Fruit fly (Drosophila melanogaster) whole organism, embryonic: ENCODE measurements around the gene CG12420.

Experiments
- Abd-B ChIP-seq: fragments of 200-800 bp; sonication (Bioruptor generic); optimal IDR thresholded peaks from 2 replicates; lab custom pipeline; 2018; ENCODE audit warnings: missing biosample characterization, mild to moderate bottlenecking, missing genetic modification characterization, moderate library complexity
- Atf3 ChIP-seq: fragments of 200-800 bp; sonication (Bioruptor generic); optimal IDR thresholded peaks from 3 replicates; lab custom pipeline; 2016; ENCODE audit warnings: missing biosample characterization, missing genetic modification characterization
- Awh ChIP-seq: fragments of 200-800 bp; sonication (Bioruptor generic); IDR thresholded peaks from 2 replicates; pipeline ENCODE4, ENCODE4 v1.3.6; 2022; ENCODE audit warnings: missing biosample characterization, missing genetic modification characterization
- CG1024 ChIP-seq: fragments of 200-800 bp; sonication (Bioruptor generic); IDR thresholded peaks from 2 replicates; pipeline ENCODE4 v1.3.6; 2022; ENCODE audit warnings: missing biosample characterization, missing genetic modification characterization
- CG12299 ChIP-seq: fragments of 200-800 bp; sonication (Bioruptor generic); optimal IDR thresholded peaks from 2 replicates; lab custom pipeline; 2018; ENCODE audit warnings: missing biosample characterization, mild to moderate bottlenecking, missing genetic modification characterization
- CG13624 ChIP-seq: fragments of 200-800 bp; sonication (Bioruptor generic); optimal IDR thresholded peaks from 2 replicates; lab custom pipeline; 2016; ENCODE audit warnings: missing biosample characterization, missing genetic modification characterization
- CG14050 ChIP-seq: fragments of 200-800 bp; sonication (Bioruptor generic); IDR thresholded peaks from 3 replicates; pipeline ENCODE4 v1.3.6; 2022; ENCODE audit warnings: missing biosample characterization, missing genetic modification characterization
- CG14667 ChIP-seq: fragments of 200-800 bp; sonication (Bioruptor generic); IDR thresholded peaks from 2 replicates; pipeline ENCODE4 v1.3.6; 2022; ENCODE audit warnings: missing biosample characterization, missing genetic modification characterization
- CG14710 ChIP-seq: fragments of 200-800 bp; sonication (Bioruptor generic); optimal IDR thresholded peaks from 3 replicates; lab custom pipeline; 2019; ENCODE audit warnings: missing biosample characterization, mild to moderate bottlenecking, missing genetic modification characterization, moderate library complexity
- CG14965 ChIP-seq: fragments of 200-800 bp; sonication (Bioruptor generic); optimal IDR thresholded peaks from 2 replicates; lab custom pipeline; 2016; ENCODE audit warnings: missing biosample characterization, missing genetic modification characterization, borderline replicate concordance
- CG15479 ChIP-seq: fragments of 200-800 bp; sonication (Bioruptor generic); optimal IDR thresholded peaks from 3 replicates; lab custom pipeline; 2019; ENCODE audit warnings: missing biosample characterization, mild to moderate bottlenecking, missing genetic modification characterization, moderate library complexity
- CG18764 ChIP-seq: fragments of 200-800 bp; sonication (Bioruptor generic); optimal IDR thresholded peaks from 3 replicates; lab custom pipeline; 2016; ENCODE audit warnings: missing biosample characterization, missing genetic modification characterization
- CG2120 ChIP-seq: fragments of 200-800 bp; sonication (Bioruptor generic); optimal IDR thresholded peaks from 3 replicates; lab custom pipeline; 2016; ENCODE audit warnings: missing biosample characterization, missing genetic modification characterization
- CG3065 ChIP-seq: fragments of 200-800 bp; sonication (Bioruptor generic); optimal IDR thresholded peaks from 2 replicates; lab custom pipeline; 2016; ENCODE audit warnings: missing biosample characterization, missing genetic modification characterization
- CG31224 ChIP-seq: fragments of 200-800 bp; sonication (Bioruptor generic); IDR thresholded peaks from 2 replicates; pipeline ENCODE4 v1.3.6; 2022; ENCODE audit warnings: missing biosample characterization, missing genetic modification characterization
- CG3163 ChIP-seq: fragments of 200-800 bp; sonication (Bioruptor generic); optimal IDR thresholded peaks from 3 replicates; lab custom pipeline; 2016; ENCODE audit warnings: missing biosample characterization, missing genetic modification characterization
- CG32532 ChIP-seq: fragments of 200-800 bp; sonication (Bioruptor generic); IDR thresholded peaks from 2 replicates; pipeline ENCODE4 v1.3.6; 2022; ENCODE audit warnings: missing biosample characterization, missing genetic modification characterization
- CG4424 ChIP-seq: fragments of 200-800 bp; sonication (Bioruptor generic); optimal IDR thresholded peaks from 3 replicates; lab custom pipeline; 2016; ENCODE audit warnings: missing biosample characterization, missing genetic modification characterization
- CG6175 ChIP-seq: fragments of 200-800 bp; sonication (Bioruptor generic); IDR thresholded peaks from 3 replicates; pipeline ENCODE4 v1.3.6; 2022; ENCODE audit warnings: missing biosample characterization, missing genetic modification characterization
- CG6854 ChIP-seq: fragments of 200-800 bp; sonication (Bioruptor generic); optimal IDR thresholded peaks from 3 replicates; lab custom pipeline; 2017; ENCODE audit warnings: missing biosample characterization, mild to moderate bottlenecking, missing genetic modification characterization
- CG7963 ChIP-seq: fragments of 200-800 bp; sonication (Bioruptor generic); IDR thresholded peaks from 3 replicates; pipeline ENCODE4 v1.3.6; 2022; ENCODE audit warnings: missing biosample characterization, missing genetic modification characterization; ENCODE audit not compliant: partially characterized antibody
- CHES-1-like ChIP-seq: fragments of 200-800 bp; sonication (Bioruptor generic); optimal IDR thresholded peaks from 2 replicates; lab custom pipeline; 2016; ENCODE audit warnings: missing biosample characterization, missing genetic modification characterization
- Dfd ChIP-seq, 2 experiments: fragments of >200 bp; optimal IDR thresholded peaks; 2 replicates each; lab custom pipeline; 2017; ENCODE audit warnings: missing biosample characterization in 2 of 2, missing genetic modification characterization in 2 of 2
- Drgx ChIP-seq: fragments of 200-800 bp; sonication (Bioruptor generic); IDR thresholded peaks from 2 replicates; pipeline ENCODE4 v1.3.6; 2022; ENCODE audit warnings: missing biosample characterization, missing genetic modification characterization
- Gug ChIP-seq: fragments of 200-800 bp; sonication (Bioruptor generic); IDR thresholded peaks from 4 replicates; pipeline ENCODE4 v1.3.6; 2022; ENCODE audit warnings: missing biosample characterization, missing genetic modification characterization
- HHEX ChIP-seq: fragments of 200-800 bp; sonication (Bioruptor generic); optimal IDR thresholded peaks from 3 replicates; lab custom pipeline; 2017; ENCODE audit warnings: missing biosample characterization, mild to moderate bottlenecking, missing genetic modification characterization, missing genetic modification reagents
- MESR4 ChIP-seq: fragments of 200-800 bp; sonication (Bioruptor generic); optimal IDR thresholded peaks from 2 replicates; lab custom pipeline; 2018; ENCODE audit warnings: missing biosample characterization, mild to moderate bottlenecking, missing genetic modification characterization, moderate library complexity
- Nf-YA ChIP-seq: fragments of 200-800 bp; sonication (Bioruptor generic); IDR thresholded peaks from 2 replicates; pipeline ENCODE4 v1.3.6; 2022; ENCODE audit warnings: missing biosample characterization, missing genetic modification characterization
- Nf-YC ChIP-seq: fragments of 200-800 bp; optimal IDR thresholded peaks from 3 replicates; lab custom pipeline; 2019; ENCODE audit warnings: missing biosample characterization, mild to moderate bottlenecking, missing genetic modification characterization, moderate library complexity
- Taf1 ChIP-seq: fragments of 200-800 bp; sonication (Bioruptor generic); IDR thresholded peaks from 2 replicates; pipeline ENCODE4 v1.3.6; 2022; ENCODE audit warnings: missing biosample characterization, missing genetic modification characterization
- Tbp ChIP-seq: fragments of >200 bp; optimal IDR thresholded peaks from 2 replicates; lab custom pipeline; 2018; ENCODE audit warnings: missing biosample characterization, missing genetic modification characterization
- Xbp1 ChIP-seq: fragments of 200-800 bp; sonication (Bioruptor generic); optimal IDR thresholded peaks from 3 replicates; lab custom pipeline; 2016; ENCODE audit warnings: missing biosample characterization, mild to moderate bottlenecking, missing genetic modification characterization
- ap ChIP-seq: fragments of 200-800 bp; sonication (Bioruptor generic); IDR thresholded peaks from 2 replicates; pipeline ENCODE4 v1.3.6; 2022; ENCODE audit warnings: missing biosample characterization, missing genetic modification characterization
- ase ChIP-seq: fragments of 200-800 bp; sonication (Bioruptor generic); IDR thresholded peaks from 3 replicates; pipeline ENCODE4 v1.3.6; 2022; ENCODE audit warnings: missing biosample characterization, missing genetic modification characterization
- bigmax ChIP-seq: fragments of 200-800 bp; sonication (Bioruptor generic); optimal IDR thresholded peaks from 2 replicates; lab custom pipeline; 2018; ENCODE audit warnings: missing biosample characterization, mild to moderate bottlenecking, missing genetic modification characterization
- bowl ChIP-seq: fragments of 200-800 bp; sonication (Bioruptor generic); IDR thresholded peaks from 2 replicates; pipeline ENCODE4 v1.3.6; 2022; ENCODE audit warnings: missing biosample characterization, missing genetic modification characterization
- crp ChIP-seq, 2 experiments: fragments of 200-800 bp; sonication (Bioruptor generic); optimal IDR thresholded peaks; 2 replicates in 1 of 2; 3 replicates in 1 of 2; lab custom pipeline; 2017; ENCODE audit warnings: missing biosample characterization in 2 of 2, missing genetic modification characterization in 2 of 2, mild to moderate bottlenecking in 1 of 2, moderate library complexity in 1 of 2
- gce ChIP-seq: fragments of 200-800 bp; sonication (Bioruptor generic); IDR thresholded peaks from 3 replicates; pipeline ENCODE4 v1.3.6; 2022; ENCODE audit warnings: missing biosample characterization, missing genetic modification characterization
- kay ChIP-seq: fragments of 200-800 bp; sonication (Bioruptor generic); optimal IDR thresholded peaks from 2 replicates; lab custom pipeline; 2016; ENCODE audit warnings: missing biosample characterization, missing genetic modification characterization
- lola ChIP-seq, 3 experiments: fragments of >200 bp in 2 of 3; fragments of 200-800 bp in 1 of 3; sonication (Bioruptor generic) in 1 of 3; optimal IDR thresholded peaks; 2 replicates each; lab custom pipeline; 2017 to 2019; ENCODE audit warnings: missing biosample characterization in 3 of 3, missing genetic modification characterization in 3 of 3, mild to moderate bottlenecking in 1 of 3, moderate library complexity in 1 of 3
- lov ChIP-seq, 2 experiments: fragments of 200-800 bp in 1 of 2; fragments of >200 bp in 1 of 2; sonication (Bioruptor generic) in 1 of 2; IDR thresholded peaks in 1 of 2; optimal IDR thresholded peaks in 1 of 2; 2 replicates in 1 of 2; 3 replicates in 1 of 2; pipeline versions ENCODE4 v1.3.6 to Lab custom; 2017 to 2022; ENCODE audit warnings: missing biosample characterization in 1 of 2, missing genetic modification characterization in 1 of 2
- psq ChIP-seq: fragments of 200-800 bp; sonication (Bioruptor generic); optimal IDR thresholded peaks from 2 replicates; lab custom pipeline; 2017; ENCODE audit warnings: missing biosample characterization, missing genetic modification characterization
- pzg ChIP-seq: fragments of 200-800 bp; sonication (Bioruptor generic); optimal IDR thresholded peaks from 3 replicates; lab custom pipeline; 2018; ENCODE audit warnings: missing biosample characterization, mild to moderate bottlenecking, missing genetic modification characterization, moderate library complexity
- repo ChIP-seq: fragments of 200-800 bp; sonication (Bioruptor generic); optimal IDR thresholded peaks from 2 replicates; lab custom pipeline; 2016; ENCODE audit warnings: missing biosample characterization, missing genetic modification characterization
- ro ChIP-seq: fragments of 200-800 bp; sonication (Bioruptor generic); IDR thresholded peaks from 2 replicates; pipeline ENCODE4 v1.3.6; 2022; ENCODE audit warnings: missing biosample characterization, missing genetic modification characterization
- schlank ChIP-seq: fragments of 200-800 bp; sonication (Bioruptor generic); optimal IDR thresholded peaks from 2 replicates; lab custom pipeline; 2018; ENCODE audit warnings: missing biosample characterization, mild to moderate bottlenecking, missing genetic modification characterization
- sens-2 ChIP-seq: fragments of 200-800 bp; sonication (Bioruptor generic); IDR thresholded peaks from 2 replicates; pipeline ENCODE4 v1.3.6; 2022; ENCODE audit warnings: missing biosample characterization, missing genetic modification characterization
- sim ChIP-seq: fragments of 200-800 bp; sonication (Bioruptor generic); IDR thresholded peaks from 2 replicates; pipeline ENCODE4 v1.3.6; 2022; ENCODE audit warnings: missing biosample characterization, missing genetic modification characterization
- sima ChIP-seq: fragments of 200-800 bp; sonication (Bioruptor generic); optimal IDR thresholded peaks from 2 replicates; lab custom pipeline; 2016; ENCODE audit warnings: missing biosample characterization, missing genetic modification characterization
- tll ChIP-seq, 2 experiments: fragments of 200-800 bp in 1 of 2; fragments of >200 bp in 1 of 2; sonication (Bioruptor generic) in 1 of 2; optimal IDR thresholded peaks; 2 replicates each; lab custom pipeline; 2017 to 2019; ENCODE audit warnings: missing biosample characterization in 2 of 2, missing genetic modification characterization in 2 of 2, mild to moderate bottlenecking in 1 of 2, moderate library complexity in 1 of 2

CG12420 gene

DNA sequence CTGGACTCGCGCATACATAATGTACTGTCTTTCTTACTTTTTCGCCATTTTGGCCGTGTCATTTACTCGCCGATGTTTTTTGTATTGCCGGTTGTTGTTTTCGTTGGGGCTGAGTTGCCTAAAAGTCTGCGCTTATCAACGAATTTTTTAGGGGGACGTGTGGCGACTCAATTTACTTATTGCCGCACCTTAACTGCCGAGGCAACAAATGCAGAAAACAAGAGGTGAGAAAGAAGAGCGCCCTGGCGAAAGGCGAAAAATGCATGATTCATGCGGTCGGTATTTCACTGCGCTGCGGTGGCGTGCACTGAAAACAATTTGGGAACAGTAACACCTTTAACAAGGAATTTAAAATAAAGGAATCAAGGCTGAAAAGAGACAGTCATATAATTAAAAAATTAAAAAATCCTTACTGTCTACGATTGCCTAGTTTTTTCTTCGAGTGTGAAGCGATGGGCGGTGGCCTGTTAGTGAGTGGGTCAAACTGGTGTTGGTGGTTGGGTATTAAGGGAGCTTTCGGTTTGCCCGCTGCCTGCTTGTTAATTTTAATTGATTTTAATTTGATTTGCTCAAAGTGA lies 46.5 kb downstream of the CG12420 start (continued):
- peak; percentile 48 for TF ChIP-seq HHEX (GFP tag; lab: Kevin White, UChicago)
- TF ChIP-seq bigmax (GFP tag; lab: Kevin White, UChicago) = no peak
- peak; percentile 42 for TF ChIP-seq kay (GFP tag; lab: Kevin White, UChicago)
- TF ChIP-seq sens-2 (GFP tag; lab: Robert Waterston, UW) = peak; percentile 39
- TF ChIP-seq sima (GFP tag; lab: Kevin White, UChicago) = no peak
- peak; percentile 61 for TF ChIP-seq CG2120 (GFP tag; lab: Kevin White, UChicago)
- TF ChIP-seq Drgx (GFP tag; lab: Robert Waterston, UW) = peak; percentile 85
- TF ChIP-seq bowl (GFP tag; lab: Robert Waterston, UW) = no peak
- TF ChIP-seq CG1024 (GFP tag; lab: Robert Waterston, UW) = peak; percentile 82
- peak; percentile 2 for TF ChIP-seq CG12299 (tag; lab: Kevin White, UChicago)
- peak; percentile 62 for TF ChIP-seq ap (GFP tag; lab: Robert Waterston, UW)
- TF ChIP-seq CG3065 (GFP tag; lab: Kevin White, UChicago) = no peak
- TF ChIP-seq CG14710 (tag; lab: Kevin White, UChicago) = no peak
- TF ChIP-seq CG32532 = peak; percentile 80
- peak; percentile 33 for TF ChIP-seq CG6854 (GFP tag; lab: Kevin White, UChicago)
- peak; percentile 28 for TF ChIP-seq schlank (tag; lab: Kevin White, UChicago)
- peak; percentile 83 for TF ChIP-seq Awh (GFP tag; lab: Robert Waterston, UW)
- TF ChIP-seq repo (GFP tag; lab: Kevin White, UChicago) = no peak
- TF ChIP-seq Dfd (GFP tag; optimal IDR thresholded peaks at IDR 0.05; lab: Kevin White, UChicago) = no peak
- peak; percentile 58 for TF ChIP-seq CG31224 (GFP tag; lab: Robert Waterston, UW)
- TF ChIP-seq Gug (GFP tag; lab: Robert Waterston, UW) = peak; percentile 73
- TF ChIP-seq CHES-1-like = no peak
- peak; percentile 32 for TF ChIP-seq CG18764 (GFP tag; lab: Kevin White, UChicago)
- TF ChIP-seq CG4424 (GFP tag; lab: Kevin White, UChicago) = peak; percentile 37
- no peak for TF ChIP-seq sim
- peak; percentile 72 for TF ChIP-seq Taf1
- no peak for TF ChIP-seq tll (GFP tag; optimal IDR thresholded peaks at IDR 0.05; lab: Kevin White, UChicago)
- peak; percentile 56; the same call in 2 of the 3 replicates for TF ChIP-seq CG6175
- peak; percentile 66; the same call in 1 of the 2 replicates for TF ChIP-seq Nf-YA (GFP tag; lab: Robert Waterston, UW)
- TF ChIP-seq ase = peak; percentile 66; the same call in 1 of the 3 replicates
- TF ChIP-seq CG7963 (GFP tag; lab: Robert Waterston, UW) = no peak
- TF ChIP-seq ro = no peak
- TF ChIP-seq Xbp1 = peak; percentile 67
- peak; percentile 57 for TF ChIP-seq Atf3 (GFP tag; lab: Kevin White, UChicago)
- peak; percentile 61; the same call in 1 of the 3 replicates for TF ChIP-seq gce
- no peak for TF ChIP-seq lola (GFP tag; optimal IDR thresholded peaks at IDR 0.05; lab: Kevin White, UChicago)
- TF ChIP-seq MESR4 (GFP tag; lab: Kevin White, UChicago) = no peak
- TF ChIP-seq CG14050 (GFP tag; lab: Robert Waterston, UW) = peak; percentile 77
- no peak for TF ChIP-seq crp (GFP tag; optimal IDR thresholded peaks at IDR 0.05; lab: Kevin White, UChicago)
- no peak for TF ChIP-seq pzg (GFP tag; lab: Kevin White, UChicago)
- TF ChIP-seq CG3163 (GFP tag; lab: Kevin White, UChicago) = no peak
- no peak for TF ChIP-seq psq
- TF ChIP-seq Tbp = no peak
- peak; percentile 77 for TF ChIP-seq CG14667
- TF ChIP-seq lov (optimal IDR thresholded peaks at IDR 0.05; lab: Kevin White, UChicago) = no peak
- peak; percentile 61; the same call in 1 of the 3 replicates for TF ChIP-seq lov (GFP tag; IDR thresholded peaks at IDR 0.05; lab: Robert Waterston, UW)
- TF ChIP-seq Nf-YC = no peak
- peak; percentile 10 for TF ChIP-seq CG14965 (GFP tag; lab: Kevin White, UChicago)
- peak; percentile 32 for TF ChIP-seq Abd-B (GFP tag; lab: Kevin White, UChicago)
- peak; percentile 6 for TF ChIP-seq CG13624 (GFP tag; lab: Kevin White, UChicago)
- no peak for TF ChIP-seq CG15479 (GFP tag; lab: Kevin White, UChicago)
